Worm (Caenorhabditis elegans): ENCODE data around the gene F26A10.2.

ce11 chrX:7596627-7597026 lies 48.6 kb downstream of the F26A10.2 start, which contains the start of gene C44E12.1:
- TF ChIP-seq cog-1 (tag; optimal IDR thresholded peaks at IDR 0.05) (no peak), ztf-29 (GFP tag; IDR thresholded peaks at IDR 0.05) (no peak), ref-1 (GFP tag; conservative IDR thresholded peaks at IDR 0.05) (no peak), flt-1 (GFP tag; IDR thresholded peaks at IDR 0.05) (no peak), ztf-23 (GFP tag; IDR thresholded peaks at IDR 0.05) (no peak), klf-2 (GFP tag; conservative IDR thresholded peaks at IDR 0.05) (no peak)

Measured in whole organism, midembryonic.